Worm (Caenorhabditis elegans) whole organism, L1 larva: Measurements from ENCODE around the gene T19D12.2.

Experiments
- C04F5.9 ChIP-seq: sonication (generic microtip); optimal IDR thresholded peaks from 2 replicates; lab custom pipeline; 2016; ENCODE audit warnings: missing genetic modification characterization, missing compliant biosample characterization
- efl-3 ChIP-seq: fragments of 200-800 bp; sonication (Bioruptor generic); optimal IDR thresholded peaks from 2 replicates; lab custom pipeline; 2018; ENCODE audit warnings: mild to moderate bottlenecking, missing genetic modification characterization, missing compliant biosample characterization
- egl-27 ChIP-seq, 2 experiments: fragments of 150-350 bp in 1 of 2; sonication (generic microtip); optimal IDR thresholded peaks; 3 replicates each; lab custom pipeline; 2017 to 2018; ENCODE audit warnings: missing biosample characterization in 2 of 2, missing genetic modification characterization in 2 of 2, missing genetic modification reagents in 2 of 2
- hlh-4 ChIP-seq: sonication (generic microtip); optimal IDR thresholded peaks from 2 replicates; lab custom pipeline; 2016; ENCODE audit warnings: mild to moderate bottlenecking, missing genetic modification characterization, missing compliant biosample characterization
- lin-39 ChIP-seq: fragments of 150-350 bp; optimal IDR thresholded peaks from 2 replicates; lab custom pipeline; 2014; ENCODE audit warnings: missing biosample characterization, missing genetic modification reagents, missing genetic modification characterization
- pag-3 ChIP-seq: sonication (generic microtip); optimal IDR thresholded peaks from 2 replicates; lab custom pipeline; 2017; ENCODE audit warnings: missing genetic modification characterization, mild to moderate bottlenecking, missing compliant biosample characterization, antibody characterized with exemption, borderline replicate concordance; ENCODE audit not compliant: insufficient read depth
- snpc-4 ChIP-seq: fragments of 150-350 bp; optimal IDR thresholded peaks from 2 replicates; lab custom pipeline; 2014; ENCODE audit warnings: missing biosample characterization, missing genetic modification characterization

DNA sequence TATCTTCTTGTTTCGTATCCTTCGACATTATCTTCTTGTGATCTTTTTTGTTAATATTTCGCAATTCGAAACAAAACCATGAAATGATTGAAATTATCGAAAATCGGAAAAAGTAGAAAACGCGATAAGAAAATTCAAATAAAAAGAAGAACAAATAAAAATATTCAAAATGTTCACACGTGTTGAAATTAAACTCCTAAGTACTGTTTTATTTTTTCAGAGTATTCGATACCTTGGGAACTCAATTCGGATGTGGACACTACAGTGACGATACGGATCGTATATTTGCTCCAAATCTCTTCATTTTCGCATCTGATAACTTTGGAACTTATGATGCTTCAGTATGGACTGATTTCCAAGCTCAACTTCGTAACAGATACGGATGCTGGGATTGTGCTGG is 25.0 kb upstream of the T19D12.2 start, which contains the start of gene T19D12.5:
- TF ChIP-seq efl-3 (GFP tag; lab: Kevin White, UChicago) (no peak), egl-27 (tag; optimal IDR thresholded peaks at IDR 0.05; lab: Kevin White, UChicago) (no peak), pag-3 (tag; lab: Kevin White, UChicago) (no peak), C04F5.9 (tag; lab: Kevin White, UChicago) (no peak), snpc-4 (tag; lab: Kevin White, UChicago) (no peak), hlh-4 (tag; lab: Kevin White, UChicago) (no peak), lin-39 (tag; lab: Kevin White, UChicago) (no peak)
